Worm (Caenorhabditis elegans): Measurements from ENCODE around the gene gpa-9.
A peak's percentile ranks its signal among the peaks of the same experiment; 100 is the strongest.

Gene gpa-9

ce11 chrV:12649213-12649612 lies at the start of gene gpa-9:
Gene gpa-9, minus strand, starts transcription at chrV:12649313.
- TF ChIP-seq nhr-237 (tag; optimal IDR thresholded peaks at IDR 0.05) = no peak
- no peak for TF ChIP-seq tbx-2 (tag; optimal IDR thresholded peaks at IDR 0.05)
- TF ChIP-seq ama-1 (optimal IDR thresholded peaks at IDR 0.05) = no peak
- TF ChIP-seq egl-27 (tag; optimal IDR thresholded peaks at IDR 0.05) = no peak
- TF ChIP-seq jun-1 (tag; optimal IDR thresholded peaks at IDR 0.05) = no peak
- no peak for TF ChIP-seq nhr-11 (tag; optimal IDR thresholded peaks at IDR 0.05)
- no peak for TF ChIP-seq nhr-25 (tag; optimal IDR thresholded peaks at IDR 0.05)
- TF ChIP-seq skn-1 (tag; optimal IDR thresholded peaks at IDR 0.05) = no peak
- no peak for TF ChIP-seq unc-62 (GFP tag; optimal IDR thresholded peaks at IDR 0.05)
- no peak for TF ChIP-seq nhr-67 (tag; optimal IDR thresholded peaks at IDR 0.05)
- TF ChIP-seq mml-1 (tag; optimal IDR thresholded peaks at IDR 0.05) = no peak
- TF ChIP-seq mdl-1 (tag; optimal IDR thresholded peaks at IDR 0.05) = no peak
- TF ChIP-seq egl-5 (tag; optimal IDR thresholded peaks at IDR 0.05) = no peak
- TF ChIP-seq nhr-77 (tag; optimal IDR thresholded peaks at IDR 0.05) = no peak
- no peak for TF ChIP-seq ZK546.5 (tag; optimal IDR thresholded peaks at IDR 0.05)
- no peak for TF ChIP-seq daf-12 (tag; optimal IDR thresholded peaks at IDR 0.05)

ce11 chrV:12697364-12697901 lies 48.3 kb upstream of the gpa-9 start, which contains the start of gene istr-1:
Gene istr-1, plus strand, starts transcription at chrV:12697858.
- TF ChIP-seq fkh-2 (tag; optimal IDR thresholded peaks at IDR 0.05) = no peak
- no peak for TF ChIP-seq elt-2 (tag; optimal IDR thresholded peaks at IDR 0.05)
- no peak for TF ChIP-seq elt-1 (tag; optimal IDR thresholded peaks at IDR 0.05)
- TF ChIP-seq pha-4 (tag; optimal IDR thresholded peaks at IDR 0.05) = peak; percentile 36
- peak; percentile 51 for TF ChIP-seq lin-15B (tag; optimal IDR thresholded peaks at IDR 0.05)
- peak; percentile 22 for TF ChIP-seq hmg-11 (tag; optimal IDR thresholded peaks at IDR 0.05)
- TF ChIP-seq ceh-28 (tag; optimal IDR thresholded peaks at IDR 0.05) = no peak
- no peak for TF ChIP-seq nhr-43 (tag; optimal IDR thresholded peaks at IDR 0.05; ENCODE audit: poor library complexity, severe bottlenecking)
- TF ChIP-seq nfya-1 (tag; optimal IDR thresholded peaks at IDR 0.05; ENCODE audit: insufficient read depth) = peak; percentile 34
- TF ChIP-seq jun-1 (tag; optimal IDR thresholded peaks at IDR 0.05) = peak; percentile 16
- TF ChIP-seq snpc-4 (tag; optimal IDR thresholded peaks at IDR 0.05) = peak; percentile 17
- TF ChIP-seq tbx-2 (tag; optimal IDR thresholded peaks at IDR 0.05) = no peak

- TF ChIP-seq ama-1 (optimal IDR thresholded peaks at IDR 0.05) (no peak), snpc-4 (tag; optimal IDR thresholded peaks at IDR 0.05) (no peak), ceh-16 (tag; optimal IDR thresholded peaks at IDR 0.05) (no peak), tbx-2 (tag; optimal IDR thresholded peaks at IDR 0.05) (no peak), nhr-43 (tag; optimal IDR thresholded peaks at IDR 0.05; ENCODE audit: poor library complexity, severe bottlenecking) (no peak), eor-1 (tag; optimal IDR thresholded peaks at IDR 0.05) (no peak), egl-27 (tag; optimal IDR thresholded peaks at IDR 0.05) (no peak), fos-1 (tag; optimal IDR thresholded peaks at IDR 0.05) (no peak), nhr-76 (tag; optimal IDR thresholded peaks at IDR 0.05) (no peak), ceh-9 (tag; optimal IDR thresholded peaks at IDR 0.05) (no peak), nhr-237 (tag; optimal IDR thresholded peaks at IDR 0.05) (no peak), unc-39 (tag; optimal IDR thresholded peaks at IDR 0.05) (no peak), nhr-28 (tag; optimal IDR thresholded peaks at IDR 0.05) (no peak), elt-2 (tag; optimal IDR thresholded peaks at IDR 0.05) (no peak)
These were observed 47.7 kb upstream of the gpa-9 start for ce11 chrV:12696790-12697189.

- TF ChIP-seq pha-4 (tag; optimal IDR thresholded peaks at IDR 0.05) (no peak), ama-1 (optimal IDR thresholded peaks at IDR 0.05) (no peak), R02D3.7 (tag; optimal IDR thresholded peaks at IDR 0.05) (no peak), hmg-11 (tag; optimal IDR thresholded peaks at IDR 0.05) (peak; percentile 3), egl-27 (tag; optimal IDR thresholded peaks at IDR 0.05) (no peak)
These were observed 46.9 kb upstream of the gpa-9 start, which contains the start of gene K10C8.4 for ce11 chrV:12695968-12696367. Gene K10C8.4, plus strand, starts transcription at chrV:12696268.

- no peak for TF ChIP-seq lin-39 (tag; optimal IDR thresholded peaks at IDR 0.05)
- TF ChIP-seq egl-5 (tag; optimal IDR thresholded peaks at IDR 0.05) = no peak
- no peak for TF ChIP-seq nfya-1 (tag; optimal IDR thresholded peaks at IDR 0.05; ENCODE audit: insufficient read depth)
- no peak for TF ChIP-seq ztf-4 (tag; optimal IDR thresholded peaks at IDR 0.05)
- TF ChIP-seq lin-15B (tag; optimal IDR thresholded peaks at IDR 0.05) = no peak
- TF ChIP-seq pqm-1 (tag; optimal IDR thresholded peaks at IDR 0.05) = no peak
- no peak for TF ChIP-seq unc-39 (tag; optimal IDR thresholded peaks at IDR 0.05)
- no peak for TF ChIP-seq nhr-43 (tag; optimal IDR thresholded peaks at IDR 0.05; ENCODE audit: poor library complexity, severe bottlenecking)
- no peak for TF ChIP-seq aly-2 (tag; optimal IDR thresholded peaks at IDR 0.05)
- TF ChIP-seq skn-1 (tag; optimal IDR thresholded peaks at IDR 0.05) = no peak
These were observed 46.0 kb upstream of the gpa-9 start, which contains the start of gene parn-1 for ce11 chrV:12695155-12695554. Gene parn-1, minus strand, starts transcription at chrV:12695255.
